7 worm cellular contexts compared by ENCODE assay signal in genomic region chrX:11190443-11190842, ce11.
TF ChIP-seq lines count a peak whose summit lies in the region.

No protein-coding gene starts in this region.

TF ChIP-seq in whole organism, L1 larva, 84 proteins besides CTCF, POLR2A, EP300 and RAD21 (continues in another document):
- no peak for TF ChIP-seq ceh-82 (tag; optimal IDR thresholded peaks at IDR 0.05; lab: Kevin White, UChicago)
- TF ChIP-seq lin-14 (GFP tag; optimal IDR thresholded peaks at IDR 0.05; lab: Kevin White, UChicago), result peak; percentile 48
- peak; percentile 54 for TF ChIP-seq snu-23 (GFP tag; optimal IDR thresholded peaks at IDR 0.05; lab: Kevin White, UChicago)
- TF ChIP-seq elt-3 (tag; optimal IDR thresholded peaks at IDR 0.05; lab: Kevin White, UChicago), result peak in 3 of 6 experiments; percentile 7 to 82 (median 31)
- no peak for TF ChIP-seq tlp-1 (tag; optimal IDR thresholded peaks at IDR 0.05; lab: Kevin White, UChicago)
- TF ChIP-seq rnt-1 (tag; optimal IDR thresholded peaks at IDR 0.05; lab: Kevin White, UChicago), result peak; percentile 0
- TF ChIP-seq nhr-71 (tag; optimal IDR thresholded peaks at IDR 0.05; lab: Kevin White, UChicago), result peak; percentile 46
- TF ChIP-seq lin-35 (GFP tag; optimal IDR thresholded peaks at IDR 0.05; lab: Kevin White, UChicago), result peak in 1 of 2 experiments; percentile 50
- TF ChIP-seq nhr-85 (tag; lab: Kevin White, UChicago), result peak; percentile 63
- TF ChIP-seq blmp-1 (tag; optimal IDR thresholded peaks at IDR 0.05; lab: Kevin White, UChicago), result peak; percentile 49
- TF ChIP-seq unc-98 (GFP tag; IDR thresholded peaks at IDR 0.05; lab: Robert Waterston, UW), result no peak
- peak; percentile 61 for TF ChIP-seq nhr-20 (tag; optimal IDR thresholded peaks at IDR 0.05; lab: Kevin White, UChicago)
- no peak for TF ChIP-seq lin-39 (tag; optimal IDR thresholded peaks at IDR 0.05; lab: Kevin White, UChicago)

TF ChIP-seq in whole organism, L2 larva, 48 proteins besides CTCF, POLR2A, EP300 and RAD21:
- TF ChIP-seq gmeb-1 (tag; optimal IDR thresholded peaks at IDR 0.05; lab: Kevin White, UChicago) (no peak), fos-1 (tag; optimal IDR thresholded peaks at IDR 0.05; lab: Kevin White, UChicago) (no peak), R02D3.7 (tag; optimal IDR thresholded peaks at IDR 0.05; lab: Kevin White, UChicago) (no peak), sma-3 (GFP tag; optimal IDR thresholded peaks at IDR 0.05; lab: Kevin White, UChicago) (peak; percentile 21), nhr-11 (tag; optimal IDR thresholded peaks at IDR 0.05; lab: Kevin White, UChicago) (no peak), crh-2 (tag; optimal IDR thresholded peaks at IDR 0.05; lab: Kevin White, UChicago) (no peak), sem-4 (tag; optimal IDR thresholded peaks at IDR 0.05; lab: Kevin White, UChicago) (no peak), nhr-21 (tag; optimal IDR thresholded peaks at IDR 0.05; lab: Kevin White, UChicago) (peak; percentile 45), elt-1 (tag; optimal IDR thresholded peaks at IDR 0.05; lab: Kevin White, UChicago) (no peak)
TF ChIP-seq in whole organism, L2 larva: peak in this region for 2.

TF ChIP-seq in whole organism, L3 larva, 47 proteins besides CTCF, POLR2A, EP300 and RAD21:
- TF ChIP-seq nhr-25 (tag; optimal IDR thresholded peaks at IDR 0.05; lab: Kevin White, UChicago) (peak; percentile 41), nhr-23 (tag; optimal IDR thresholded peaks at IDR 0.05; lab: Kevin White, UChicago) (peak; percentile 46), fkh-10 (GFP tag; optimal IDR thresholded peaks at IDR 0.05; lab: Kevin White, UChicago) (no peak), nhr-43 (tag; optimal IDR thresholded peaks at IDR 0.05; lab: Kevin White, UChicago; ENCODE audit: poor library complexity, severe bottlenecking) (peak; percentile 61), nhr-67 (tag; optimal IDR thresholded peaks at IDR 0.05; lab: Kevin White, UChicago) (no peak)

TF ChIP-seq in whole organism, L4 larva, 104 proteins besides CTCF, POLR2A, EP300 and RAD21:
- TF ChIP-seq hlh-11 (tag; optimal IDR thresholded peaks at IDR 0.05; lab: Kevin White, UChicago) (peak; percentile 56), mxl-3 (GFP tag; optimal IDR thresholded peaks at IDR 0.05; lab: Kevin White, UChicago) (peak; percentile 63), skn-1 (tag; optimal IDR thresholded peaks at IDR 0.05; lab: Kevin White, UChicago) (no peak), nhr-48 (tag; optimal IDR thresholded peaks at IDR 0.05; lab: Kevin White, UChicago) (peak; percentile 3), nhr-76 (tag; optimal IDR thresholded peaks at IDR 0.05; lab: Kevin White, UChicago) (no peak), mdl-1 (tag; optimal IDR thresholded peaks at IDR 0.05; lab: Kevin White, UChicago) (peak in 1 of 2 experiments; percentile 45), hlh-30 (tag; optimal IDR thresholded peaks at IDR 0.05; lab: Kevin White, UChicago; ENCODE audit: insufficient read depth) (peak; percentile 46), nhr-28 (tag; optimal IDR thresholded peaks at IDR 0.05; lab: Kevin White, UChicago) (peak; percentile 24)

TF ChIP-seq in whole organism, midembryonic, 9 proteins besides CTCF, POLR2A, EP300 and RAD21:
- peak; percentile 31 for TF ChIP-seq cog-1 (tag; optimal IDR thresholded peaks at IDR 0.05; lab: Kevin White, UChicago)
- TF ChIP-seq ztf-29 (GFP tag; IDR thresholded peaks at IDR 0.05; lab: Robert Waterston, UW), result no peak

TF ChIP-seq in whole organism, mixed stage, embryonic, 35 proteins besides CTCF, POLR2A, EP300 and RAD21:
- TF ChIP-seq unc-62 (GFP tag; optimal IDR thresholded peaks at IDR 0.05; lab: Kevin White, UChicago) (peak; percentile 26), ceh-83 (GFP tag; optimal IDR thresholded peaks at IDR 0.05; lab: Kevin White, UChicago) (no peak), cnd-1 (tag; optimal IDR thresholded peaks at IDR 0.05; lab: Kevin White, UChicago) (no peak), unc-120 (tag; optimal IDR thresholded peaks at IDR 0.05; lab: Kevin White, UChicago; ENCODE audit: poor library complexity, severe bottlenecking) (peak; percentile 20), bed-3 (GFP tag; optimal IDR thresholded peaks at IDR 0.05; lab: Kevin White, UChicago) (no peak), ceh-43 (GFP tag; optimal IDR thresholded peaks at IDR 0.05; lab: Kevin White, UChicago) (no peak), sem-2 (GFP tag; optimal IDR thresholded peaks at IDR 0.05; lab: Kevin White, UChicago) (no peak), elt-1 (tag; optimal IDR thresholded peaks at IDR 0.05; lab: Kevin White, UChicago; ENCODE audit: borderline replicate concordance, insufficient read depth) (peak; percentile 29)

TF ChIP-seq in whole organism, young adult, 124 proteins besides CTCF, POLR2A, EP300 and RAD21:
- TF ChIP-seq lir-1 (GFP tag; conservative IDR thresholded peaks at IDR 0.05; lab: Robert Waterston, UW), result no peak
- no peak for TF ChIP-seq ztf-6 (GFP tag; IDR thresholded peaks at IDR 0.05; lab: Robert Waterston, UW)
- peak; percentile 1 for TF ChIP-seq somi-1 (GFP tag; optimal IDR thresholded peaks at IDR 0.05; lab: Kevin White, UChicago)
- TF ChIP-seq ztf-26 (tag; optimal IDR thresholded peaks at IDR 0.05; lab: Kevin White, UChicago), result peak; percentile 42
- TF ChIP-seq hsf-1 (GFP tag; IDR thresholded peaks at IDR 0.05; lab: Robert Waterston, UW), result peak; percentile 54; the same call in 1 of the 2 replicates
